8 worm cellular contexts compared by ENCODE assay signal in genomic region chrIV:9096160-9096879, ce11.
TF ChIP-seq lines count a peak whose summit lies in the region.

Gene znf-706 (minus strand): TSS chrIV:9096231.
Gene cpna-3 (plus strand): TSS chrIV:9096842.

TF ChIP-seq in whole organism, L1 larva, 84 proteins besides CTCF, POLR2A, EP300 and RAD21 (continues in another document):
- TF ChIP-seq ceh-8 (GFP tag; optimal IDR thresholded peaks at IDR 0.05; lab: Kevin White, UChicago) = no peak
- no peak for TF ChIP-seq zip-4 (GFP tag; optimal IDR thresholded peaks at IDR 0.05; lab: Kevin White, UChicago)
- TF ChIP-seq nhr-71 (tag; optimal IDR thresholded peaks at IDR 0.05; lab: Kevin White, UChicago) = peak; percentile 41
- peak; percentile 43 for TF ChIP-seq mep-1 (tag; optimal IDR thresholded peaks at IDR 0.05; lab: Kevin White, UChicago)
- TF ChIP-seq dpl-1 (GFP tag; optimal IDR thresholded peaks at IDR 0.05; lab: Kevin White, UChicago) = peak; percentile 65 to 70 (median 70)
- TF ChIP-seq xbp-1 (tag; optimal IDR thresholded peaks at IDR 0.05; lab: Kevin White, UChicago) = peak; percentile 21
- peak; percentile 14 for TF ChIP-seq tbx-2 (tag; optimal IDR thresholded peaks at IDR 0.05; lab: Kevin White, UChicago)
- no peak for TF ChIP-seq aly-2 (tag; optimal IDR thresholded peaks at IDR 0.05; lab: Kevin White, UChicago)
- TF ChIP-seq lsy-2 (tag; optimal IDR thresholded peaks at IDR 0.05; lab: Kevin White, UChicago) = peak; percentile 28 to 50
- no peak for TF ChIP-seq lir-3 (tag; optimal IDR thresholded peaks at IDR 0.05; lab: Kevin White, UChicago; ENCODE audit: poor library complexity)
- peak; percentile 12 for TF ChIP-seq dsc-1 (tag; optimal IDR thresholded peaks at IDR 0.05; lab: Kevin White, UChicago)

TF ChIP-seq in whole organism, L2 larva, 48 proteins besides CTCF, POLR2A, EP300 and RAD21:
- TF ChIP-seq unc-55 (GFP tag; optimal IDR thresholded peaks at IDR 0.05; lab: Kevin White, UChicago) (peak; percentile 62), ZK546.5 (tag; optimal IDR thresholded peaks at IDR 0.05; lab: Kevin White, UChicago) (no peak), lsy-2 (tag; optimal IDR thresholded peaks at IDR 0.05; lab: Kevin White, UChicago) (peak in 1 of 2 experiments; percentile 51), gmeb-1 (tag; optimal IDR thresholded peaks at IDR 0.05; lab: Kevin White, UChicago) (peak; percentile 40), C34F6.9 (tag; optimal IDR thresholded peaks at IDR 0.05; lab: Kevin White, UChicago) (peak; percentile 55), zag-1 (tag; optimal IDR thresholded peaks at IDR 0.05; lab: Kevin White, UChicago) (no peak), nhr-129 (tag; optimal IDR thresholded peaks at IDR 0.05; lab: Kevin White, UChicago) (peak; percentile 46)

TF ChIP-seq in whole organism, L3 larva, 47 proteins besides CTCF, POLR2A, EP300 and RAD21:
- no peak for TF ChIP-seq nhr-25 (tag; optimal IDR thresholded peaks at IDR 0.05; lab: Kevin White, UChicago)
- TF ChIP-seq elt-2 (tag; optimal IDR thresholded peaks at IDR 0.05; lab: Kevin White, UChicago) = peak; percentile 5
- TF ChIP-seq hmg-11 (tag; optimal IDR thresholded peaks at IDR 0.05; lab: Kevin White, UChicago) = peak; percentile 15
- no peak for TF ChIP-seq sea-2 (GFP tag; optimal IDR thresholded peaks at IDR 0.05; lab: Kevin White, UChicago)
- peak; percentile 0 for TF ChIP-seq nhr-23 (tag; optimal IDR thresholded peaks at IDR 0.05; lab: Kevin White, UChicago)

TF ChIP-seq in whole organism, L4 larva, 104 proteins besides CTCF, POLR2A, EP300 and RAD21 (continues in another document):
- no peak for TF ChIP-seq mxl-2 (GFP tag; conservative IDR thresholded peaks at IDR 0.05; lab: Robert Waterston, UW)
- no peak for TF ChIP-seq mep-1 (tag; optimal IDR thresholded peaks at IDR 0.05; lab: Kevin White, UChicago)
- TF ChIP-seq dmd-9 (GFP tag; IDR thresholded peaks at IDR 0.05; lab: Robert Waterston, UW) = no peak
- no peak for TF ChIP-seq nhr-237 (tag; optimal IDR thresholded peaks at IDR 0.05; lab: Kevin White, UChicago)
- TF ChIP-seq unc-62 (GFP tag; optimal IDR thresholded peaks at IDR 0.05 in 1 of 2; lab: Kevin White, UChicago) = no peak
- no peak for TF ChIP-seq unc-62 (tag; optimal IDR thresholded peaks at IDR 0.05; lab: Kevin White, UChicago)
- TF ChIP-seq snpc-1.2 (GFP tag; IDR thresholded peaks at IDR 0.05; lab: Robert Waterston, UW) = 0 out of 2 replicates have a peak, but pooled peaks have one; percentile 46
- TF ChIP-seq lin-38 (GFP tag; IDR thresholded peaks at IDR 0.05; lab: Robert Waterston, UW) = no peak
- peak in 1 of 2 experiments; percentile 19 for TF ChIP-seq mdl-1 (tag; optimal IDR thresholded peaks at IDR 0.05; lab: Kevin White, UChicago)
- no peak for TF ChIP-seq ceh-62 (tag; optimal IDR thresholded peaks at IDR 0.05; lab: Kevin White, UChicago)
- TF ChIP-seq ZK337.2 (GFP tag; IDR thresholded peaks at IDR 0.05; lab: Robert Waterston, UW) = no peak
- no peak for TF ChIP-seq dmd-6 (GFP tag; IDR thresholded peaks at IDR 0.05; lab: Robert Waterston, UW)
- no peak for TF ChIP-seq ceh-28 (tag; optimal IDR thresholded peaks at IDR 0.05; lab: Kevin White, UChicago)
- no peak for TF ChIP-seq pqm-1 (tag; optimal IDR thresholded peaks at IDR 0.05; lab: Kevin White, UChicago)

TF ChIP-seq in whole organism, early embryonic, 17 proteins besides CTCF, POLR2A, EP300 and RAD21:
- no peak for TF ChIP-seq tra-4 (tag; optimal IDR thresholded peaks at IDR 0.05; lab: Kevin White, UChicago)
- TF ChIP-seq F13C5.2 (tag; optimal IDR thresholded peaks at IDR 0.05; lab: Kevin White, UChicago) = peak; percentile 28

TF ChIP-seq in whole organism, late embryonic, 69 proteins besides CTCF, POLR2A, EP300 and RAD21:
- TF ChIP-seq ceh-6 (GFP tag; optimal IDR thresholded peaks at IDR 0.05; lab: Kevin White, UChicago) (no peak), nfya-1 (tag; optimal IDR thresholded peaks at IDR 0.05; lab: Kevin White, UChicago) (no peak), hlh-13 (GFP tag; optimal IDR thresholded peaks at IDR 0.05; lab: Kevin White, UChicago) (no peak), ceh-34 (tag; optimal IDR thresholded peaks at IDR 0.05; lab: Kevin White, UChicago) (peak; percentile 18), ceh-18 (tag; optimal IDR thresholded peaks at IDR 0.05; lab: Kevin White, UChicago) (no peak), pax-1 (tag; optimal IDR thresholded peaks at IDR 0.05; lab: Kevin White, UChicago) (no peak), hlh-30 (tag; optimal IDR thresholded peaks at IDR 0.05; lab: Kevin White, UChicago; ENCODE audit: insufficient read depth) (peak; percentile 38), mec-3 (tag; optimal IDR thresholded peaks at IDR 0.05; lab: Kevin White, UChicago; ENCODE audit: borderline replicate concordance) (no peak), T23F11.4 (GFP tag; optimal IDR thresholded peaks at IDR 0.05; lab: Kevin White, UChicago) (no peak), ceh-31 (tag; optimal IDR thresholded peaks at IDR 0.05; lab: Kevin White, UChicago) (no peak), ama-1 (optimal IDR thresholded peaks at IDR 0.05; lab: Kevin White, UChicago) (no peak), ceh-30 (tag; optimal IDR thresholded peaks at IDR 0.05; lab: Kevin White, UChicago) (no peak)

TF ChIP-seq in whole organism, mixed stage, embryonic, 35 proteins besides CTCF, POLR2A, EP300 and RAD21:
- TF ChIP-seq hlh-1 (tag; optimal IDR thresholded peaks at IDR 0.05; lab: Kevin White, UChicago) (peak; percentile 3), flh-1 (GFP tag; optimal IDR thresholded peaks at IDR 0.05; lab: Kevin White, UChicago) (no peak), M03D4.4 (tag; optimal IDR thresholded peaks at IDR 0.05; lab: Kevin White, UChicago) (no peak), tbx-8 (GFP tag; optimal IDR thresholded peaks at IDR 0.05; lab: Kevin White, UChicago) (no peak), ces-1 (GFP tag; optimal IDR thresholded peaks at IDR 0.05; lab: Kevin White, UChicago) (peak; percentile 7), unc-120 (tag; optimal IDR thresholded peaks at IDR 0.05; lab: Kevin White, UChicago; ENCODE audit: poor library complexity, severe bottlenecking) (peak; percentile 4), sptf-1 (tag; optimal IDR thresholded peaks at IDR 0.05; lab: Kevin White, UChicago) (no peak), mls-2 (tag; optimal IDR thresholded peaks at IDR 0.05; lab: Kevin White, UChicago) (no peak), cnd-1 (tag; optimal IDR thresholded peaks at IDR 0.05; lab: Kevin White, UChicago) (no peak), nhr-12 (tag; optimal IDR thresholded peaks at IDR 0.05; lab: Kevin White, UChicago) (no peak), nhr-2 (tag; optimal IDR thresholded peaks at IDR 0.05; lab: Kevin White, UChicago) (no peak)

TF ChIP-seq in whole organism, young adult, 124 proteins besides CTCF, POLR2A, EP300 and RAD21:
- TF ChIP-seq ceh-40 (GFP tag; IDR thresholded peaks at IDR 0.05; lab: Robert Waterston, UW) = no peak
- TF ChIP-seq let-607 (tag; optimal IDR thresholded peaks at IDR 0.05; lab: Kevin White, UChicago) = no peak
- peak; percentile 35 for TF ChIP-seq xnd-1 (tag; optimal IDR thresholded peaks at IDR 0.05; lab: Kevin White, UChicago)
- no peak for TF ChIP-seq snpc-4 (GFP tag; optimal IDR thresholded peaks at IDR 0.05; lab: Kevin White, UChicago)
- TF ChIP-seq snpc-4 (tag; optimal IDR thresholded peaks at IDR 0.05; lab: Kevin White, UChicago) = peak in 2 of 4 experiments; percentile 21 to 62
- TF ChIP-seq tbp1 (GFP tag; optimal IDR thresholded peaks at IDR 0.05; lab: Kevin White, UChicago) = peak; percentile 37
- TF ChIP-seq F33H1.4 (GFP tag; IDR thresholded peaks at IDR 0.05; lab: Robert Waterston, UW) = peak; percentile 88
- TF ChIP-seq snpc-3.4 (tag; optimal IDR thresholded peaks at IDR 0.05; lab: Kevin White, UChicago) = peak; percentile 32
- TF ChIP-seq C06A6.2 (GFP tag; conservative IDR thresholded peaks at IDR 0.05; lab: Robert Waterston, UW) = no peak
- TF ChIP-seq madf-6 (GFP tag; IDR thresholded peaks at IDR 0.05; lab: Robert Waterston, UW) = peak; percentile 81
- TF ChIP-seq lsl-1 (GFP tag; optimal IDR thresholded peaks at IDR 0.05; lab: Kevin White, UChicago) = peak; percentile 91
- peak; percentile 36 for TF ChIP-seq F23B12.7 (tag; optimal IDR thresholded peaks at IDR 0.05; lab: Kevin White, UChicago; ENCODE audit: insufficient read depth)
- no peak for TF ChIP-seq zfh-2 (GFP tag; conservative IDR thresholded peaks at IDR 0.05; lab: Robert Waterston, UW)
- TF ChIP-seq ceh-91 (GFP tag; IDR thresholded peaks at IDR 0.05; lab: Robert Waterston, UW) = peak; percentile 73
- peak; percentile 69 for TF ChIP-seq snpc-1.3 (tag; optimal IDR thresholded peaks at IDR 0.05; lab: Kevin White, UChicago; ENCODE audit: insufficient read depth)
- TF ChIP-seq efl-1 (GFP tag; optimal IDR thresholded peaks at IDR 0.05; lab: Kevin White, UChicago) = peak; percentile 32
- TF ChIP-seq F49E8.2 (tag; optimal IDR thresholded peaks at IDR 0.05; lab: Kevin White, UChicago; ENCODE audit: insufficient read depth) = peak; percentile 60
- no peak for TF ChIP-seq athp-1 (tag; optimal IDR thresholded peaks at IDR 0.05; lab: Kevin White, UChicago)
- TF ChIP-seq lin-40 (tag; optimal IDR thresholded peaks at IDR 0.05; lab: Kevin White, UChicago) = no peak
- TF ChIP-seq lin-54 (GFP tag; optimal IDR thresholded peaks at IDR 0.05; lab: Kevin White, UChicago) = peak; percentile 57
- TF ChIP-seq madf-8 (GFP tag; conservative IDR thresholded peaks at IDR 0.05; lab: Robert Waterston, UW) = peak; percentile 61
- TF ChIP-seq tbx-9 (tag; optimal IDR thresholded peaks at IDR 0.05; lab: Kevin White, UChicago; ENCODE audit: borderline replicate concordance) = no peak
- TF ChIP-seq cebp-1 (GFP tag; IDR thresholded peaks at IDR 0.05; lab: Robert Waterston, UW) = no peak
- TF ChIP-seq cebp-1 (tag; optimal IDR thresholded peaks at IDR 0.05; lab: Kevin White, UChicago) = peak; percentile 42
- TF ChIP-seq nhr-179 (tag; optimal IDR thresholded peaks at IDR 0.05; lab: Kevin White, UChicago) = no peak
- TF ChIP-seq rpc-1 (optimal IDR thresholded peaks at IDR 0.05; lab: Kevin White, UChicago) = no peak
- no peak for TF ChIP-seq rpc-1 (tag; optimal IDR thresholded peaks at IDR 0.05; lab: Kevin White, UChicago)
- no peak for TF ChIP-seq mel-28 (tag; optimal IDR thresholded peaks at IDR 0.05; lab: Kevin White, UChicago; ENCODE audit: borderline replicate concordance)
